Fruit fly (Drosophila melanogaster): ENCODE results near the gene Mcm7.

Gene Mcm7

dm6 chr3L:8870547-8870946, 20.8 kb upstream of the Mcm7 start (continued):
- TF ChIP-seq CG11504 (tag; optimal IDR thresholded peaks at IDR 0.05): peak; percentile 32
- TF ChIP-seq CG10565 (GFP tag; optimal IDR thresholded peaks at IDR 0.05): no peak
- TF ChIP-seq CG33557 (GFP tag; optimal IDR thresholded peaks at IDR 0.05): no peak
- peak; percentile 27 for TF ChIP-seq dmrt99B (tag; optimal IDR thresholded peaks at IDR 0.05)
- 0 out of 2 replicates have a peak, but pooled peaks have one; percentile 15 for TF ChIP-seq E2f1 (GFP tag; IDR thresholded peaks at IDR 0.05)
- TF ChIP-seq otp (GFP tag; IDR thresholded peaks at IDR 0.05): no peak
- no peak for TF ChIP-seq TFAM (GFP tag; optimal IDR thresholded peaks at IDR 0.05)
- 0 out of 2 replicates have a peak, but pooled peaks have one; percentile 31 for TF ChIP-seq Ada2b (GFP tag; IDR thresholded peaks at IDR 0.05)
- TF ChIP-seq schlank (tag; optimal IDR thresholded peaks at IDR 0.05): no peak
- no peak for TF ChIP-seq pnt (GFP tag; optimal IDR thresholded peaks at IDR 0.05)
- TF ChIP-seq CG11456 (GFP tag; IDR thresholded peaks at IDR 0.05): no peak
- TF ChIP-seq CG7963 (GFP tag; IDR thresholded peaks at IDR 0.05; ENCODE audit: partially characterized antibody): no peak
- no peak for TF ChIP-seq CG14965 (GFP tag; optimal IDR thresholded peaks at IDR 0.05; ENCODE audit: borderline replicate concordance)
- TF ChIP-seq CG2712 (tag; optimal IDR thresholded peaks at IDR 0.05): peak; percentile 26
- TF ChIP-seq CG18619 (GFP tag; optimal IDR thresholded peaks at IDR 0.05): no peak
- TF ChIP-seq CG8388 (GFP tag; optimal IDR thresholded peaks at IDR 0.05): no peak
- no peak for TF ChIP-seq klu (GFP tag; IDR thresholded peaks at IDR 0.05)
- TF ChIP-seq tll (GFP tag; optimal IDR thresholded peaks at IDR 0.05): no peak
- no peak for TF ChIP-seq CG10321 (GFP tag; IDR thresholded peaks at IDR 0.05)
- no peak for TF ChIP-seq Hmx (GFP tag; optimal IDR thresholded peaks at IDR 0.05)
- no peak for TF ChIP-seq zfh2 (GFP tag; optimal IDR thresholded peaks at IDR 0.05)
- TF ChIP-seq kah (GFP tag; optimal IDR thresholded peaks at IDR 0.05): no peak
- no peak for TF ChIP-seq CoRest (tag; optimal IDR thresholded peaks at IDR 0.05)
- TF ChIP-seq luna (GFP tag; optimal IDR thresholded peaks at IDR 0.05): no peak
- no peak for TF ChIP-seq CG34224 (GFP tag; IDR thresholded peaks at IDR 0.05; ENCODE audit: partially characterized antibody)
- no peak for TF ChIP-seq CG13424 (tag; optimal IDR thresholded peaks at IDR 0.05)
- TF ChIP-seq CG1602 (GFP tag; optimal IDR thresholded peaks at IDR 0.05): no peak
- TF ChIP-seq bcd (GFP tag; optimal IDR thresholded peaks at IDR 0.05): no peak
- 0 out of 3 replicates have a peak, but pooled peaks have one; percentile 28 for TF ChIP-seq zfh1 (GFP tag; IDR thresholded peaks at IDR 0.05)
- TF ChIP-seq CG10274 (GFP tag; optimal IDR thresholded peaks at IDR 0.05): no peak
- TF ChIP-seq hkb (optimal IDR thresholded peaks at IDR 0.05): no peak
- 0 out of 2 replicates have a peak, but pooled peaks have one; percentile 18 for TF ChIP-seq hkb (GFP tag; IDR thresholded peaks at IDR 0.05)
- TF ChIP-seq CG17359 (tag; optimal IDR thresholded peaks at IDR 0.05): peak; percentile 17
- TF ChIP-seq prd (optimal IDR thresholded peaks at IDR 0.05): no peak
- TF ChIP-seq prd (GFP tag; IDR thresholded peaks at IDR 0.05): peak; percentile 58; the same call in 2 of the 3 replicates
- TF ChIP-seq gfzf (GFP tag; optimal IDR thresholded peaks at IDR 0.05): no peak
- no peak for TF ChIP-seq btn (GFP tag; optimal IDR thresholded peaks at IDR 0.05)
- TF ChIP-seq tap (tag; optimal IDR thresholded peaks at IDR 0.05): peak; percentile 17
- no peak for TF ChIP-seq CG9727 (GFP tag; optimal IDR thresholded peaks at IDR 0.05)
- no peak for TF ChIP-seq CG32767 (GFP tag; IDR thresholded peaks at IDR 0.05)
- no peak for TF ChIP-seq HHEX (GFP tag; optimal IDR thresholded peaks at IDR 0.05)
- no peak for TF ChIP-seq eyg (GFP tag; optimal IDR thresholded peaks at IDR 0.05)
- no peak for TF ChIP-seq CG2202 (tag; optimal IDR thresholded peaks at IDR 0.05)
- TF ChIP-seq CG16779 (GFP tag; IDR thresholded peaks at IDR 0.05): no peak
- TF ChIP-seq salm (tag; optimal IDR thresholded peaks at IDR 0.05): no peak
- no peak for TF ChIP-seq Kr (GFP tag; optimal IDR thresholded peaks at IDR 0.05)
- TF ChIP-seq Hand (GFP tag; optimal IDR thresholded peaks at IDR 0.05): no peak
- TF ChIP-seq gem (tag; optimal IDR thresholded peaks at IDR 0.05): peak; percentile 19
- TF ChIP-seq gt (GFP tag; IDR thresholded peaks at IDR 0.05): no peak
- no peak for TF ChIP-seq fd64A (GFP tag; optimal IDR thresholded peaks at IDR 0.05)
- no peak for TF ChIP-seq ase (GFP tag; IDR thresholded peaks at IDR 0.05)
- no peak for TF ChIP-seq tx (GFP tag; optimal IDR thresholded peaks at IDR 0.05)
